Fruit fly (Drosophila melanogaster): ENCODE data around the gene GAA1.
A peak's percentile ranks its signal among the peaks of the same experiment; 100 is the strongest.

The GAA1 gene

DNA sequence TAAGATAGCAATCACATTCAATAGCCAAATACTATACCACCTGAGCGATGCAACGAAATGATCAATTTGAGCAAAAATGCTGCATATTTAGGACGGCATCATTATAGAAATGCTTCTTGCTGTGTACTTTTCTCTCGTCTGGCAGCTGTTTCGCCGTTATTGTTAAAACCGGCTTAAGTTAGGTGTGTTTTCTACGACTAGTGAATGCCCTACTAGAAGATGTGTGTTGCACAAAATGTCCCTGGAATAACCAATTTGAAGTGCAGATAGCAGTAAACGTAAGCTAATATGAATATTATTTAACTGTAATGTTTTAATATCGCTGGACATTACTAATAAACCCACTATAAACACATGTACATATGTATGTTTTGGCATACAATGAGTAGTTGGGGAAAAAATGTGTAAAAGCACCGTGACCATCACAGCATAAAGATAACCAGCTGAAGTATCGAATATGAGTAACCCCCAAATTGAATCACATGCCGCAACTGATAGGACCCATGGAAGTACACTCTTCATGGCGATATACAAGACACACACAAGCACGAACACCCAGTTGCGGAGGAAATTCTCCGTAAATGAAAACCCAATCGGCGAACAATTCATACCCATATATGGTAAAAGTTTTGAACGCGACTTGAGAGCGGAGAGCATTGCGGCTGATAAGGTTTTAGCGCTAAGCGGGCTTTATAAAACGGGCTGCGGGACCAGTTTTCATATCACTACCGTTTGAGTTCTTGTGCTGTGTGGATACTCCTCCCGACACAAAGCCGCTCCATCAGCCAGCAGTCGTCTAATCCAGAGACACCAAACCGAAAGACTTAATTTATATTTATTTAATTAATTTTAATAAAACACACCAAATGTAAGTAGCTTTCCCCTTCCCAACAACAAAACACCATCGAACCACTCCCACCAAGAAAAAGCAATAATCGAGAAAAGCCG lies 27.3 kb upstream of the GAA1 start, which contains the start of gene Act5C (continued):
- TF ChIP-seq lab (GFP tag; optimal IDR thresholded peaks at IDR 0.05) (peak; percentile 94), CG2199 (GFP tag; IDR thresholded peaks at IDR 0.05) (peak; percentile 93), CG7372 (GFP tag; IDR thresholded peaks at IDR 0.05) (peak; percentile 86), sqz (GFP tag; optimal IDR thresholded peaks at IDR 0.05) (peak; percentile 71), Doc2 (GFP tag; IDR thresholded peaks at IDR 0.05) (no peak), C15 (GFP tag; IDR thresholded peaks at IDR 0.05) (peak; percentile 89), sr (GFP tag; IDR thresholded peaks at IDR 0.05) (peak; percentile 83; the same call in 2 of the 3 replicates), Dref (GFP tag; IDR thresholded peaks at IDR 0.05) (no peak), CoRest (tag; optimal IDR thresholded peaks at IDR 0.05) (peak; percentile 94), CG31224 (GFP tag; IDR thresholded peaks at IDR 0.05) (peak; percentile 84), h (optimal IDR thresholded peaks at IDR 0.05) (no peak), MBD-R2 (GFP tag; IDR thresholded peaks at IDR 0.05) (peak; percentile 75), Nf-YA (GFP tag; IDR thresholded peaks at IDR 0.05) (peak; percentile 86), p53 (GFP tag; optimal IDR thresholded peaks at IDR 0.05) (peak; percentile 81), cato (GFP tag; optimal IDR thresholded peaks at IDR 0.05; ENCODE audit: borderline replicate concordance) (peak; percentile 80), CG8281 (tag; optimal IDR thresholded peaks at IDR 0.05) (peak; percentile 76), Atf6 (GFP tag; IDR thresholded peaks at IDR 0.05) (peak; percentile 87), CG6765 (GFP tag; optimal IDR thresholded peaks at IDR 0.05) (peak; percentile 76), pzg (GFP tag; optimal IDR thresholded peaks at IDR 0.05) (peak; percentile 9), seq (GFP tag; IDR thresholded peaks at IDR 0.05) (peak; percentile 87), Vsx1 (GFP tag; optimal IDR thresholded peaks at IDR 0.05) (peak; percentile 81), CG2120 (GFP tag; optimal IDR thresholded peaks at IDR 0.05) (peak; percentile 95), CG7745 (tag; optimal IDR thresholded peaks at IDR 0.05) (peak; percentile 79), esg (GFP tag; conservative IDR thresholded peaks at IDR 0.05) (peak; percentile 84), CG16815 (GFP tag; optimal IDR thresholded peaks at IDR 0.05) (peak; percentile 92), maf-S (GFP tag; optimal IDR thresholded peaks at IDR 0.05) (peak; percentile 91), tup (GFP tag; optimal IDR thresholded peaks at IDR 0.05) (peak; percentile 83), CG17568 (GFP tag; optimal IDR thresholded peaks at IDR 0.05) (peak; percentile 87), CG13287 (GFP tag; IDR thresholded peaks at IDR 0.05; ENCODE audit: partially characterized antibody) (no peak; the same call in 1 of the 2 replicates), CG7928 (GFP tag; optimal IDR thresholded peaks at IDR 0.05) (peak; percentile 59), Deaf1 (tag; optimal IDR thresholded peaks at IDR 0.05) (peak; percentile 64), Meics (GFP tag; optimal IDR thresholded peaks at IDR 0.05) (peak; percentile 93), CG17359 (tag; optimal IDR thresholded peaks at IDR 0.05) (peak; percentile 95), CG11085 (GFP tag; IDR thresholded peaks at IDR 0.05) (peak; percentile 78), Dad (GFP tag; optimal IDR thresholded peaks at IDR 0.05) (peak; percentile 90), Sin3A (optimal IDR thresholded peaks at IDR 0.05) (no peak), pan (optimal IDR thresholded peaks at IDR 0.05) (no peak), pan (GFP tag; optimal IDR thresholded peaks at IDR 0.05 in 1 of 2, IDR thresholded peaks at IDR 0.05 in 1 of 2) (peak in 1 of 2 experiments; percentile 91), hb (GFP tag; IDR thresholded peaks at IDR 0.05; ENCODE audit: partially characterized antibody) (no peak), tio (GFP tag; optimal IDR thresholded peaks at IDR 0.05) (peak; percentile 89), CG18764 (GFP tag; optimal IDR thresholded peaks at IDR 0.05) (peak; percentile 87), CG18011 (GFP tag; optimal IDR thresholded peaks at IDR 0.05) (peak; percentile 58), CG15696 (tag; optimal IDR thresholded peaks at IDR 0.05) (peak; percentile 95), Sry-β (GFP tag; optimal IDR thresholded peaks at IDR 0.05) (peak; percentile 52), CG2889 (GFP tag; IDR thresholded peaks at IDR 0.05) (peak; percentile 77; the same call in 2 of the 3 replicates), CG12391 (tag; optimal IDR thresholded peaks at IDR 0.05) (peak; percentile 95), CG8388 (GFP tag; optimal IDR thresholded peaks at IDR 0.05) (peak; percentile 93), ATbp (GFP tag; optimal IDR thresholded peaks at IDR 0.05) (peak; percentile 94), cg (GFP tag; optimal IDR thresholded peaks at IDR 0.05) (peak; percentile 59)

All from whole organism, embryonic.